Worm (Caenorhabditis elegans) whole organism, L3 larva: ENCODE measurements around the gene F46H5.3.

Experiments used
- ama-1 ChIP-seq: fragments of 150-350 bp; optimal IDR thresholded peaks from 2 replicates; lab custom pipeline; 2018
- lin-15B ChIP-seq: fragments of 150-350 bp; optimal IDR thresholded peaks from 2 replicates; lab custom pipeline; 2014; ENCODE audit warnings: missing biosample characterization, missing genetic modification characterization
- lin-39 ChIP-seq: fragments of 150-350 bp; optimal IDR thresholded peaks from 2 replicates; lab custom pipeline; 2018; ENCODE audit warnings: missing biosample characterization, missing genetic modification reagents, missing genetic modification characterization
- nhr-11 ChIP-seq: fragments of 150-350 bp; optimal IDR thresholded peaks from 2 replicates; lab custom pipeline; 2014; ENCODE audit warnings: missing biosample characterization, missing genetic modification characterization
- nhr-12 ChIP-seq: fragments of 150-350 bp; optimal IDR thresholded peaks from 2 replicates; lab custom pipeline; 2014; ENCODE audit warnings: missing biosample characterization, missing genetic modification characterization
- nhr-237 ChIP-seq: fragments of 150-350 bp; optimal IDR thresholded peaks from 2 replicates; lab custom pipeline; 2014; ENCODE audit warnings: missing biosample characterization, missing genetic modification characterization
- nhr-28 ChIP-seq: fragments of 150-350 bp; optimal IDR thresholded peaks from 2 replicates; lab custom pipeline; 2014; ENCODE audit warnings: missing biosample characterization, missing genetic modification characterization
- nhr-76 ChIP-seq: fragments of 150-350 bp; sonication (generic microtip); optimal IDR thresholded peaks from 5 replicates; lab custom pipeline; 2014; ENCODE audit warnings: missing biosample characterization, missing genetic modification characterization
- pha-4 ChIP-seq: fragments of 150-350 bp; optimal IDR thresholded peaks from 2 replicates; lab custom pipeline; 2014; ENCODE audit warnings: missing biosample characterization, missing genetic modification reagents, missing genetic modification characterization
- unc-62 ChIP-seq: fragments of 150-350 bp; sonication (generic microtip); optimal IDR thresholded peaks from 4 replicates; lab custom pipeline; 2014; ENCODE audit warnings: missing biosample characterization, missing genetic modification reagents, missing genetic modification characterization

DNA sequence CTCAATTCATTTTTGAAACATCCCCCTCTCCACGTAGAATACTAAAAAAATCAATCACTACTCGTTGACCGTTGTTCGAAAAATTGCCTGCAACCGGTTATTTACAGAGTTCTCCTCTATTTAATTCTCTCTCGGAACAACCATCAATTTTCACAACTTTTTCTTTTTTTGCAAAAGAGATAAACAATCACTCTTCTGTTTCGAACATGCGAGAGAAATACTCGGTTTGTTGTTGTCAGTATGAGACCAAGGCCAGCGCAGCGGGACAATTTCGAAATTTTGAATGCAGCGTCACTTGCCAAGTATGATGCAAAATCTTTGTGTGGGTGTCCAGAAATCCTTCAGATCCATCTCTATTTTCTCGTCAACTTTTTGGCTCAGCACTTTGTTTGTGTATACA, 8.1 kb downstream of the F46H5.3 start:
- TF ChIP-seq pha-4 (tag; lab: Kevin White, UChicago) (no peak), nhr-76 (tag; lab: Kevin White, UChicago) (no peak), unc-62 (no peak), nhr-28 (tag; lab: Kevin White, UChicago) (no peak), nhr-11 (tag; lab: Kevin White, UChicago) (no peak), nhr-12 (tag; lab: Kevin White, UChicago) (no peak), nhr-237 (tag; lab: Kevin White, UChicago) (no peak), lin-15B (tag; lab: Kevin White, UChicago) (no peak), ama-1 (lab: Kevin White, UChicago) (peak; percentile 92), lin-39 (tag; lab: Kevin White, UChicago) (peak; percentile 38)
